Worm (Caenorhabditis elegans): ENCODE measurements around the gene baf-1.

The baf-1 gene

DNA sequence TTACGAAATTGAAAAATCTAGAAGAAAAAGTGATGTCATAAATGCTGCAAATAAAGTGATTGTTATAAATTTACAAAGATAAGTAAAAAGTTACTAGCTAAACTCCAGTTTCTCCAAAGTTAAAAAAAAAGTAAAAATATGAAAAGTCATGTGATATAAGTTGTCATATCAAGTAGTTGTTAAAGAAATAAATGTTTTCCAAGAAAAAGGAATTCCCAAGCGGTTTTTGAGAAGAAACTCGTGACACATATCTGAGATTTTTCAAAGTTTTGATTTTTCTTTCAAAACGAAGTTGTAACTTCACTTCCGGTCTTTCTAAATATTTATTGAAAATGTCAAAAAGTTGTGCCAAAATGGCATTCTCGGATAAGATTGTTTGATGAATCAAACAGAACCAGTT is 33.8 kb downstream of the baf-1 start:
- no peak for TF ChIP-seq cebp-1 (GFP tag; IDR thresholded peaks at IDR 0.05)
- TF ChIP-seq cebp-1 (tag; optimal IDR thresholded peaks at IDR 0.05): peak; percentile 26
- no peak for TF ChIP-seq nhr-90 (tag; optimal IDR thresholded peaks at IDR 0.05)

DNA sequence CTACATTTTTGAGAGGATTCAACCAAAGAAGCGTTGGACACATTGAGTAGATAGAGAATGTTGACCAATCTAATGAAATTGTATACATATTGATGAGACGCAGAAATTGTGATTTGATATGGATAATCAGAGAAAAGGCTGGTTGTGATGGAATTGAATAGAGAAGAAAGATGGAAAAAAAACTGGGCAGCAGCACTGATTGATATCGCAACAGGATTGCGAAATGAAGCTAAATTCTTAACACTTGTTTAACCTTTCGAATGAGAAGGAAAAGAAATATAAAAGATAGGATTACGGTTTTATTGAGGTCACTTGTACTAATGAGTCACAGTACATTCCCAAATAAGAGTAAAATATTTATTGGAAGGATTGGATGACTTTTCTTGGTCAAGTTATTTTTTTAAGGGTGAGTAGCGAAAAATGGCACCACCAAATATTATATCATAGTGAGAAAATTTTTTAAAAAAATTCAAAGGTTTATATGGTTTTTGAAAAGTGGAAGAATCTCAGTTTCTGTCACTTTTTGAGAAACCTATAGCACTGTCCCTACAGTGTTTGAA is 35.0 kb downstream of the baf-1 start:
- TF ChIP-seq cebp-1 (GFP tag; IDR thresholded peaks at IDR 0.05) (peak; percentile 49; the same call in 1 of the 2 replicates), cebp-1 (tag; optimal IDR thresholded peaks at IDR 0.05) (peak; percentile 88), madf-3 (GFP tag; IDR thresholded peaks at IDR 0.05) (no peak)

ce11 chrIII:9504347-9504746 is 37.1 kb downstream of the baf-1 start:
- TF ChIP-seq F57A8.1 (GFP tag; optimal IDR thresholded peaks at IDR 0.05): no peak
- TF ChIP-seq B0035.1 (tag; optimal IDR thresholded peaks at IDR 0.05): no peak
- peak; percentile 22 for TF ChIP-seq ztf-18 (tag; optimal IDR thresholded peaks at IDR 0.05)
- TF ChIP-seq xnd-1 (tag; optimal IDR thresholded peaks at IDR 0.05): peak; percentile 89
- TF ChIP-seq snpc-3.4 (tag; optimal IDR thresholded peaks at IDR 0.05): peak; percentile 35
- no peak for TF ChIP-seq egl-44 (GFP tag; IDR thresholded peaks at IDR 0.05)
- TF ChIP-seq ztf-6 (GFP tag; IDR thresholded peaks at IDR 0.05): no peak
- TF ChIP-seq Y79H2A.3 (GFP tag; conservative IDR thresholded peaks at IDR 0.05): no peak
- TF ChIP-seq dox-1 (GFP tag; IDR thresholded peaks at IDR 0.05): no peak; the same call in 1 of the 2 replicates
- no peak for TF ChIP-seq snpc-1.3 (tag; optimal IDR thresholded peaks at IDR 0.05; ENCODE audit: insufficient read depth)
- TF ChIP-seq C17E4.6 (GFP tag; IDR thresholded peaks at IDR 0.05): peak; percentile 29; the same call in 1 of the 2 replicates
- TF ChIP-seq ztf-26 (tag; optimal IDR thresholded peaks at IDR 0.05): no peak
- peak; percentile 89 for TF ChIP-seq D2030.7 (GFP tag; IDR thresholded peaks at IDR 0.05)
- TF ChIP-seq ceh-100 (GFP tag; IDR thresholded peaks at IDR 0.05): peak; percentile 79
- peak; percentile 82 for TF ChIP-seq efl-1 (GFP tag; optimal IDR thresholded peaks at IDR 0.05)
- no peak for TF ChIP-seq egl-18 (GFP tag; IDR thresholded peaks at IDR 0.05)
- TF ChIP-seq pbrm-1 (GFP tag; IDR thresholded peaks at IDR 0.05): peak; percentile 62; the same call in 1 of the 2 replicates
- TF ChIP-seq nfyb-1 (GFP tag; IDR thresholded peaks at IDR 0.05): 0 out of 2 replicates have a peak, but pooled peaks have one; percentile 55
- 0 out of 2 replicates have a peak, but pooled peaks have one; percentile 46 for TF ChIP-seq B0019.2 (GFP tag; conservative IDR thresholded peaks at IDR 0.05)
- TF ChIP-seq F33H1.4 (GFP tag; IDR thresholded peaks at IDR 0.05): peak; percentile 71
- peak; percentile 91 for TF ChIP-seq hsf-1 (GFP tag; IDR thresholded peaks at IDR 0.05)
- TF ChIP-seq ccch-3 (GFP tag; optimal IDR thresholded peaks at IDR 0.05): no peak
- peak; percentile 38; the same call in 1 of the 2 replicates for TF ChIP-seq Y67H2A.10 (GFP tag; conservative IDR thresholded peaks at IDR 0.05)
- TF ChIP-seq T26A5.8 (tag; optimal IDR thresholded peaks at IDR 0.05): no peak
- peak; percentile 92 for TF ChIP-seq madf-8 (GFP tag; conservative IDR thresholded peaks at IDR 0.05)
- 0 out of 2 replicates have a peak, but pooled peaks have one; percentile 50 for TF ChIP-seq lin-26 (GFP tag; IDR thresholded peaks at IDR 0.05)
- TF ChIP-seq unc-130 (GFP tag; optimal IDR thresholded peaks at IDR 0.05): peak; percentile 24
- TF ChIP-seq mcd-1 (GFP tag; IDR thresholded peaks at IDR 0.05): peak; percentile 45
- no peak; the same call in 1 of the 2 replicates for TF ChIP-seq Y53G8AR.9 (GFP tag; conservative IDR thresholded peaks at IDR 0.05)
- no peak for TF ChIP-seq cebp-2 (GFP tag; IDR thresholded peaks at IDR 0.05)
- no peak for TF ChIP-seq ceh-40 (GFP tag; IDR thresholded peaks at IDR 0.05)
- TF ChIP-seq hmg-1.2 (GFP tag; IDR thresholded peaks at IDR 0.05): peak; percentile 33
- TF ChIP-seq let-607 (tag; optimal IDR thresholded peaks at IDR 0.05): no peak
- TF ChIP-seq ekl-4 (GFP tag; IDR thresholded peaks at IDR 0.05): 0 out of 2 replicates have a peak, but pooled peaks have one; percentile 20
- TF ChIP-seq dpl-1 (GFP tag; optimal IDR thresholded peaks at IDR 0.05): peak; percentile 50
- no peak for TF ChIP-seq ceh-79 (tag; optimal IDR thresholded peaks at IDR 0.05)
- no peak for TF ChIP-seq bed-2 (GFP tag; IDR thresholded peaks at IDR 0.05)
- TF ChIP-seq snpc-4 (GFP tag; optimal IDR thresholded peaks at IDR 0.05): no peak
- TF ChIP-seq snpc-4 (tag; optimal IDR thresholded peaks at IDR 0.05): peak in 1 of 4 experiments; percentile 23
- TF ChIP-seq madf-6 (GFP tag; IDR thresholded peaks at IDR 0.05): peak; percentile 95
